Worm (Caenorhabditis elegans) whole organism, early embryonic: Measurements from ENCODE around the gene mbl-1.

Source experiments
- F13C5.2 ChIP-seq: sonication (generic microtip); optimal IDR thresholded peaks from 2 replicates; lab custom pipeline; 2017; ENCODE audit warnings: mild to moderate bottlenecking, missing genetic modification characterization, inconsistent platforms, missing compliant biosample characterization
- aly-1 ChIP-seq: sonication (generic microtip); optimal IDR thresholded peaks from 2 replicates; lab custom pipeline; 2016; ENCODE audit warnings: missing genetic modification characterization, missing compliant biosample characterization
- ama-1 ChIP-seq: fragments of 150-350 bp; optimal IDR thresholded peaks from 2 replicates; lab custom pipeline; 2014
- ceh-13 ChIP-seq: fragments of 200-800 bp; sonication (Bioruptor generic); optimal IDR thresholded peaks from 2 replicates; lab custom pipeline; 2018; ENCODE audit warnings: mild to moderate bottlenecking, missing genetic modification characterization, missing compliant biosample characterization
- ets-7 ChIP-seq: sonication (generic microtip); optimal IDR thresholded peaks from 2 replicates; lab custom pipeline; 2016; ENCODE audit warnings: missing genotype, missing genetic modification characterization, missing compliant biosample characterization
- flt-1 ChIP-seq: fragments of 200-800 bp; sonication (Bioruptor generic); IDR thresholded peaks from 2 replicates; pipeline ENCODE4 v1.3.6; 2022; ENCODE audit warnings: missing genetic modification characterization, missing compliant biosample characterization

ce11 chrX:16995149-16995885 lies 16.9 kb downstream of the mbl-1 start:
- TF ChIP-seq ama-1 (lab: Kevin White, UChicago): no peak
- TF ChIP-seq ets-7 (tag; lab: Kevin White, UChicago): no peak
- TF ChIP-seq F13C5.2 (tag; lab: Kevin White, UChicago): no peak
- no peak for TF ChIP-seq aly-1 (tag; lab: Kevin White, UChicago)
- no peak for TF ChIP-seq ceh-13 (GFP tag; lab: Kevin White, UChicago)
- TF ChIP-seq flt-1 (GFP tag; lab: Robert Waterston, UW): no peak
